Fruit fly (Drosophila melanogaster): ENCODE data around the gene CG8478.

The CG8478 gene

DNA sequence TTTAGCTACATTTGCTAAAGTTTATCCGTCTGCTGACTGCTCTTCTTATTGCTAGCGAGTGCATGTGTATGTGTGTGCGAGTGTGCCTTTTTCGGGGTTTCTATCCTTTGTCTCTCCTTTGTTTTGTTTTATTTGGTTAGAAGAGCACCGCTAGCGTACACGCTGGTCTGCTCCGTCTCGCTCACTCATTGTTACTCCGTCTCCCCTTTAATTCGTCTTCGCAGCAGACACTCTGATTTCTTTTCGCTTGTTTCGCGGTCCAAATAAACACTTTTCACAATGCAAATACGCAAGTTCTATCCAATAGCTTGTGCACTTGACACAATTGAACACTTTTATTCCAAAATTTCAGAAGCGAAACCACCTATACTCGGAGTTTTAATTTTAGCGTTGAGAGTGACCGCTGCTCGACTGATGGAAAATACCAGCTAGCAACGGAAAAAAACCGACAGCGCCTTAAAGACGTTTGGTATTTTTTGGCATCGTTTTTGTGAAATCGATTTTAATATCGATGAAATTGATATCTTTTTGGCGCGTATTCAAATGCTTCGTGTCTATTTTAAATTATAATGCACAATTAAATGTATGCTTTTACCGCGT lies 45.6 kb downstream of the CG8478 start, which contains the start of gene FBXO11:
TSS of gene FBXO11 (minus strand) at position 423 of the 600 bp plus-strand sequence.
- TF ChIP-seq CG10321 (GFP tag; IDR thresholded peaks at IDR 0.05) (peak; percentile 98), CG6254 (GFP tag; optimal IDR thresholded peaks at IDR 0.05) (no peak), CG14710 (tag; optimal IDR thresholded peaks at IDR 0.05) (peak; percentile 36), CG4617 (GFP tag; optimal IDR thresholded peaks at IDR 0.05; ENCODE audit: borderline replicate concordance) (peak; percentile 100), chinmo (GFP tag; IDR thresholded peaks at IDR 0.05; ENCODE audit: partially characterized antibody) (peak; percentile 69; the same call in 1 of the 4 replicates), yki (optimal IDR thresholded peaks at IDR 0.05) (no peak), Fer3 (tag; optimal IDR thresholded peaks at IDR 0.05) (no peak), seq (GFP tag; IDR thresholded peaks at IDR 0.05) (no peak), salm (tag; optimal IDR thresholded peaks at IDR 0.05) (peak; percentile 10), CG16863 (GFP tag; optimal IDR thresholded peaks at IDR 0.05) (no peak), hbn (GFP tag; IDR thresholded peaks at IDR 0.05; ENCODE audit: partially characterized antibody) (peak; percentile 62), CG12071 (GFP tag; optimal IDR thresholded peaks at IDR 0.05) (no peak), vnd (GFP tag; IDR thresholded peaks at IDR 0.05; ENCODE audit: partially characterized antibody) (0 out of 3 replicates have a peak, but pooled peaks have one; percentile 24), CG8388 (GFP tag; optimal IDR thresholded peaks at IDR 0.05) (no peak), sens (GFP tag) (peak; percentile 78), BEAF-32 (GFP tag; optimal IDR thresholded peaks at IDR 0.05) (peak; percentile 67), MBD-R2 (GFP tag; IDR thresholded peaks at IDR 0.05) (peak; percentile 59), MESR4 (GFP tag; optimal IDR thresholded peaks at IDR 0.05) (peak; percentile 98), CG9727 (GFP tag; optimal IDR thresholded peaks at IDR 0.05) (peak; percentile 2), Elba2 (GFP tag; optimal IDR thresholded peaks at IDR 0.05) (peak; percentile 55), Ssrp (tag; optimal IDR thresholded peaks at IDR 0.05) (no peak), row (GFP tag; IDR thresholded peaks at IDR 0.05) (no peak), CG17186 (GFP tag; optimal IDR thresholded peaks at IDR 0.05) (no peak), ttk (GFP tag; IDR thresholded peaks at IDR 0.05) (peak; percentile 13; the same call in 1 of the 2 replicates), HLH4C (GFP tag; IDR thresholded peaks at IDR 0.05; ENCODE audit: partially characterized antibody) (peak; percentile 52; the same call in 2 of the 3 replicates), ab (GFP tag; optimal IDR thresholded peaks at IDR 0.05) (no peak), Sin3A (optimal IDR thresholded peaks at IDR 0.05) (peak; percentile 72), fru (optimal IDR thresholded peaks at IDR 0.05) (no peak), CG12391 (tag; optimal IDR thresholded peaks at IDR 0.05) (peak; percentile 12), Deaf1 (tag; optimal IDR thresholded peaks at IDR 0.05) (no peak), trem (tag; optimal IDR thresholded peaks at IDR 0.05) (peak; percentile 34), CG8924 (tag; optimal IDR thresholded peaks at IDR 0.05) (peak; percentile 89), CG12236 (GFP tag; optimal IDR thresholded peaks at IDR 0.05) (no peak), Myb (GFP tag; optimal IDR thresholded peaks at IDR 0.05) (peak; percentile 30), Max (GFP tag; optimal IDR thresholded peaks at IDR 0.05) (peak; percentile 29), wek (GFP tag; optimal IDR thresholded peaks at IDR 0.05) (peak; percentile 23), CG10274 (GFP tag; optimal IDR thresholded peaks at IDR 0.05) (no peak), nmo (GFP tag; optimal IDR thresholded peaks at IDR 0.05) (peak; percentile 52), Doc2 (GFP tag; IDR thresholded peaks at IDR 0.05) (no peak), pros (GFP tag; optimal IDR thresholded peaks at IDR 0.05) (no peak), bbx (GFP tag; IDR thresholded peaks at IDR 0.05; ENCODE audit: partially characterized antibody) (peak; percentile 22; the same call in 1 of the 2 replicates), gsb-n (tag; optimal IDR thresholded peaks at IDR 0.05) (no peak), CG30020 (tag; optimal IDR thresholded peaks at IDR 0.05) (peak; percentile 30), D (optimal IDR thresholded peaks at IDR 0.05) (peak; percentile 96), D (GFP tag; optimal IDR thresholded peaks at IDR 0.05) (peak; percentile 61), CG3847 (GFP tag; IDR thresholded peaks at IDR 0.05) (no peak), Dll (GFP tag; IDR thresholded peaks at IDR 0.05; ENCODE audit: partially characterized antibody) (no peak; the same call in 3 of the 4 replicates), CG10267 (tag; optimal IDR thresholded peaks at IDR 0.05) (peak; percentile 53), CG9215 (GFP tag; IDR thresholded peaks at IDR 0.05) (no peak), hkb (optimal IDR thresholded peaks at IDR 0.05) (peak; percentile 72), hkb (GFP tag; IDR thresholded peaks at IDR 0.05) (no peak)

Measured in whole organism, embryonic.